Fruit fly (Drosophila melanogaster): ENCODE measurements around the gene CG12479.

Gene CG12479

dm6 chrX:14103165-14103950 is 48.4 kb downstream of the CG12479 start:
- no peak for TF ChIP-seq CG32121 (GFP tag; IDR thresholded peaks at IDR 0.05)
- no peak for TF ChIP-seq CG9948 (tag; optimal IDR thresholded peaks at IDR 0.05)
- TF ChIP-seq CG8301 (tag; optimal IDR thresholded peaks at IDR 0.05), result no peak
- TF ChIP-seq CG14655 (GFP tag; optimal IDR thresholded peaks at IDR 0.05), result no peak
- no peak for TF ChIP-seq CG4496 (GFP tag; IDR thresholded peaks at IDR 0.05)
- no peak for TF ChIP-seq Snoo (tag; optimal IDR thresholded peaks at IDR 0.05)
- TF ChIP-seq CG12605 (GFP tag; IDR thresholded peaks at IDR 0.05), result no peak
- TF ChIP-seq EcR (GFP tag; optimal IDR thresholded peaks at IDR 0.05), result no peak
- no peak for TF ChIP-seq CG8159 (tag; optimal IDR thresholded peaks at IDR 0.05)
- no peak for TF ChIP-seq Ets98B (GFP tag; IDR thresholded peaks at IDR 0.05)
- TF ChIP-seq CG34367 (tag; optimal IDR thresholded peaks at IDR 0.05), result no peak
- no peak for TF ChIP-seq CG17806 (tag; optimal IDR thresholded peaks at IDR 0.05)
- TF ChIP-seq CG13204 (GFP tag; optimal IDR thresholded peaks at IDR 0.05), result no peak
- no peak for TF ChIP-seq CG10348 (GFP tag; IDR thresholded peaks at IDR 0.05)
- TF ChIP-seq rn (GFP tag; IDR thresholded peaks at IDR 0.05), result no peak
- no peak for TF ChIP-seq Pif1A (GFP tag; optimal IDR thresholded peaks at IDR 0.05)
- TF ChIP-seq D1 (tag; optimal IDR thresholded peaks at IDR 0.05), result no peak
- TF ChIP-seq fd96Ca (GFP tag; IDR thresholded peaks at IDR 0.05), result no peak
- TF ChIP-seq gl (tag; optimal IDR thresholded peaks at IDR 0.05), result no peak

Data from whole organism, pupa.